Fruit fly (Drosophila melanogaster) whole organism, pupa: ENCODE data around the gene sit.
A peak's percentile ranks its signal among the peaks of the same experiment; 100 is the strongest.

Experiments used
- CG13204 ChIP-seq: fragments of 200-800 bp; sonication (Bioruptor generic); optimal IDR thresholded peaks from 2 replicates; lab custom pipeline; 2018; ENCODE audit warnings: missing biosample characterization, mild to moderate bottlenecking, missing genetic modification characterization, moderate library complexity
- CG4496 ChIP-seq: fragments of 200-800 bp; sonication (Bioruptor generic); IDR thresholded peaks from 3 replicates; pipeline ENCODE4 v1.3.6; 2022; ENCODE audit warnings: missing biosample characterization, missing genetic modification characterization
- CG8301 ChIP-seq: fragments of 200-800 bp; sonication (Bioruptor generic); optimal IDR thresholded peaks from 2 replicates; lab custom pipeline; 2018; ENCODE audit warnings: missing biosample characterization, mild to moderate bottlenecking, missing genetic modification characterization
- D1 ChIP-seq: fragments of 200-800 bp; sonication (Bioruptor generic); optimal IDR thresholded peaks from 2 replicates; lab custom pipeline; 2018; ENCODE audit warnings: missing biosample characterization, mild to moderate bottlenecking, missing genetic modification characterization, moderate library complexity
- Ets98B ChIP-seq: fragments of 200-800 bp; sonication (Bioruptor generic); IDR thresholded peaks from 2 replicates; pipeline ENCODE4 v1.3.6; 2022; ENCODE audit warnings: missing biosample characterization, missing genetic modification characterization
- Pif1A ChIP-seq: fragments of 200-800 bp; sonication (Bioruptor generic); optimal IDR thresholded peaks from 3 replicates; lab custom pipeline; 2016; ENCODE audit warnings: missing biosample characterization, missing genetic modification characterization
- Snoo ChIP-seq: fragments of 200-800 bp; sonication (Bioruptor generic); optimal IDR thresholded peaks from 3 replicates; lab custom pipeline; 2017; ENCODE audit warnings: missing biosample characterization, mild to moderate bottlenecking, missing genetic modification characterization, inconsistent platforms
- gl ChIP-seq: fragments of 200-800 bp; sonication (Bioruptor generic); optimal IDR thresholded peaks from 2 replicates; lab custom pipeline; 2018; ENCODE audit warnings: missing biosample characterization, mild to moderate bottlenecking, missing genetic modification characterization
- rn ChIP-seq: fragments of 200-800 bp; sonication (Bioruptor generic); IDR thresholded peaks from 2 replicates; pipeline ENCODE4 v1.3.6; 2022; ENCODE audit warnings: missing biosample characterization, missing genetic modification characterization

DNA sequence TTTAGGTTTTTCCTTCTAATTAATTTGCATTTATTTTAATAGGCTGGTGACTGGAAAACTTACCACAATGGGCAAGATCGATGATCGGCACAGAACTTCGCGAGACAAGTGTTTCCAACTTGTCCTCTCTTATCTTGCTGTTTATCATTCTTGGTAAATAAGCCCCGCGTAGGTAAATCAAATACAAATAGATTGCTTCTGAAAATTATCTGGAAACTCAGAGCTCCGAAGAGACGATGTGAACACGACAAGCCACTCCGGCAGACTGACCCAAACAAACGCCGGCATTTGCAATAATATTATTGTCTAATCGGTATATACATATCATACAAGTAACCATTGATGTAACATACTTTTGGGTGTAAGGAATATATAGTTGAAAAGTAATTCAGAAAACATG is 32.1 kb downstream of the sit start, which contains the start of gene CG33099:
- TF ChIP-seq D1 (tag; lab: Kevin White, UChicago) (no peak), CG4496 (GFP tag; lab: Robert Waterston, UW) (peak; percentile 55; the same call in 2 of the 3 replicates), Ets98B (0 out of 2 replicates have a peak, but pooled peaks have one; percentile 11), CG13204 (GFP tag; lab: Kevin White, UChicago) (no peak), Snoo (tag; lab: Kevin White, UChicago) (no peak), CG8301 (tag; lab: Kevin White, UChicago) (no peak), Pif1A (GFP tag; lab: Kevin White, UChicago) (peak; percentile 44), rn (no peak), gl (tag; lab: Kevin White, UChicago) (peak; percentile 17)
